Worm (Caenorhabditis elegans) whole organism, midembryonic: ENCODE data around the gene acr-18.

Experiments
- T22C8.4 ChIP-seq: fragments of 200-800 bp; sonication (Bioruptor generic); IDR thresholded peaks from 2 replicates; pipeline ENCODE4 v1.3.6; 2022; ENCODE audit warnings: missing genetic modification characterization, missing compliant biosample characterization
- cog-1 ChIP-seq: sonication (generic microtip); optimal IDR thresholded peaks from 2 replicates; lab custom pipeline; 2016; ENCODE audit warnings: missing genetic modification characterization, missing compliant biosample characterization
- flt-1 ChIP-seq: fragments of 200-800 bp; sonication (Bioruptor generic); IDR thresholded peaks from 2 replicates; pipeline ENCODE4 v1.3.6; 2022; ENCODE audit warnings: missing genetic modification characterization, missing compliant biosample characterization
- med-1 ChIP-seq: sonication (generic microtip); optimal IDR thresholded peaks from 2 replicates; lab custom pipeline; 2017; ENCODE audit warnings: missing genetic modification characterization, mild to moderate bottlenecking, missing compliant biosample characterization, antibody characterized with exemption, missing genetic modification reagents; ENCODE audit not compliant: insufficient read depth
- tab-1 ChIP-seq: fragments of 200-800 bp; sonication (Bioruptor generic); IDR thresholded peaks from 2 replicates; pipeline ENCODE4 v1.3.6; 2022; ENCODE audit warnings: missing genetic modification characterization, missing compliant biosample characterization
- ztf-23 ChIP-seq: fragments of 200-800 bp; sonication (Bioruptor generic); IDR thresholded peaks from 2 replicates; pipeline ENCODE4 v1.3.6; 2022; ENCODE audit warnings: missing genetic modification reagents, missing genetic modification characterization, missing compliant biosample characterization
- ztf-29 ChIP-seq: fragments of 200-800 bp; sonication (Bioruptor generic); IDR thresholded peaks from 2 replicates; pipeline ENCODE4 v1.3.6; 2022; ENCODE audit warnings: missing genetic modification reagents, missing genetic modification characterization, missing compliant biosample characterization

DNA sequence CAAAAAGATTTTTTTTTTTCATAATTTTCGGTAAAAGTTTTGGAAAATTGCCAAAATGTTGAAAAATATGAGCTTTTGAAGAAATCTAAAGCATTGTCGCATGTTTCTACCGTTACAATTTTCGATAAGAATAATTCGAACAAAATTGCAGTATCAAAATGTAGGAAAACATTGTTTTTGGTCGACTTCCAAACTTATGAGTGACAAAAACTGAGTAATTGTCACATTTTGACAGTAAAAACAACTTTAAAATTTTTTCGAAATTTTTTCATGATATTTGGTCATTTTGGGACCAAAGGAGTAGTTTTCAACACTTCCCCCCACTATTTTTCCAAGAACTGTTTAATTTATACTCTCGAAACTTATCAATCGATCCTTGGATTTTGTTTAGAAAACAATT lies 35.6 kb upstream of the acr-18 start, which contains the start of gene fbxa-139:
- TF ChIP-seq flt-1 (GFP tag; lab: Robert Waterston, UW) (no peak), T22C8.4 (GFP tag; lab: Robert Waterston, UW) (no peak), med-1 (GFP tag; lab: Kevin White, UChicago) (no peak), ztf-29 (no peak), ztf-23 (no peak), tab-1 (GFP tag; lab: Robert Waterston, UW) (no peak), cog-1 (tag; lab: Kevin White, UChicago) (no peak)
